Worm (Caenorhabditis elegans): ENCODE data around the gene C44B11.4.

DNA sequence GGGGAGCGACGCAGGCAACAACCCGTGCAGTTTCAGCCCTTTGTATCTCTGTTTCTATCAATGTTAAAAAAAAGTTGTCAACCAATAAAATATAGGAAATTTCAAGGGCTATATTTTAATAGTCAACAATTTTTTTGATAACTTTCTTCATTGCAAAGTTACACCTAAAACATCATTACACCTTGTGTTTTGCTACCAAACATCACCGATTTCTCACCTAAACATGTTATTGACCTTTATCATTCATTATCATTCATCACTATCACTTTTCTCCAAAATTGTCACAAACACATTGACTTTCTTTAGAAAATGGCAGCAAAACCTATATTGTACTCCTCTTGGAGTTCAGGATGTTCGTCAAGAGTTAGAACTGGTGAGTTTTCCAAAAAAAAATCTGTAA is 14.5 kb downstream of the C44B11.4 start, which contains the start of gene Y53G8B.1:
- TF ChIP-seq ztf-29 (GFP tag; IDR thresholded peaks at IDR 0.05), result no peak
- TF ChIP-seq klf-2 (GFP tag; conservative IDR thresholded peaks at IDR 0.05), result no peak
- no peak for TF ChIP-seq med-1 (GFP tag; optimal IDR thresholded peaks at IDR 0.05; ENCODE audit: insufficient read depth)
- no peak for TF ChIP-seq tab-1 (GFP tag; IDR thresholded peaks at IDR 0.05)
- no peak for TF ChIP-seq flt-1 (GFP tag; IDR thresholded peaks at IDR 0.05)
